Worm (Caenorhabditis elegans): ENCODE results near the gene tag-243.

- TF ChIP-seq aly-2 (tag; optimal IDR thresholded peaks at IDR 0.05) (no peak), ama-1 (optimal IDR thresholded peaks at IDR 0.05) (no peak), fkh-10 (GFP tag; optimal IDR thresholded peaks at IDR 0.05) (no peak), fkh-2 (tag; optimal IDR thresholded peaks at IDR 0.05) (no peak), nhr-77 (tag; optimal IDR thresholded peaks at IDR 0.05) (no peak), ceh-9 (tag; optimal IDR thresholded peaks at IDR 0.05) (no peak), nhr-76 (tag; optimal IDR thresholded peaks at IDR 0.05) (no peak)
Observed at ce11 chrIII:4688356-4688755, at the start of gene tag-243.

Measured in whole organism, L3 larva.